Worm (Caenorhabditis elegans) whole organism, L4 larva: ENCODE results near the gene T01G6.10.
A peak's percentile ranks its signal among the peaks of the same experiment; 100 is the strongest.

Experiments
- T26A8.4 ChIP-seq: fragments of 200-800 bp; sonication (Bioruptor generic); IDR thresholded peaks from 2 replicates; pipeline ENCODE4 v1.3.6; 2022; ENCODE audit warnings: missing genetic modification characterization, missing compliant biosample characterization
- ZK337.2 ChIP-seq: fragments of 200-800 bp; sonication (Bioruptor generic); IDR thresholded peaks from 2 replicates; pipeline ENCODE4 v1.3.6; 2022; ENCODE audit warnings: missing genetic modification reagents, missing genetic modification characterization, missing compliant biosample characterization
- aha-1 ChIP-seq: fragments of 150-350 bp; peaks from one replicate; lab custom pipeline; 2014; ENCODE audit warnings: missing biosample characterization, missing genetic modification characterization
- attf-4 ChIP-seq: sonication (generic microtip); optimal IDR thresholded peaks from 3 replicates; lab custom pipeline; 2017; ENCODE audit warnings: missing biosample characterization, missing genetic modification characterization
- ceh-28 ChIP-seq: fragments of 150-350 bp; optimal IDR thresholded peaks from 2 replicates; lab custom pipeline; 2014; ENCODE audit warnings: missing biosample characterization, missing genetic modification reagents, missing genetic modification characterization
- cey-2 ChIP-seq: sonication (generic microtip); optimal IDR thresholded peaks from 3 replicates; lab custom pipeline; 2017; ENCODE audit warnings: missing genetic modification characterization, mild to moderate bottlenecking, missing compliant biosample characterization, antibody characterized with exemption, borderline replicate concordance; ENCODE audit not compliant: insufficient read depth
- daf-12 ChIP-seq: fragments of 150-350 bp; optimal IDR thresholded peaks from 2 replicates; lab custom pipeline; 2014; ENCODE audit warnings: missing biosample characterization, missing genetic modification reagents, missing genetic modification characterization
- daf-19 ChIP-seq: fragments of 200-800 bp; sonication (Bioruptor generic); conservative IDR thresholded peaks from 2 replicates; pipeline ENCODE4 v1.3.6; 2022; ENCODE audit warnings: missing genetic modification characterization, missing compliant biosample characterization
- dpl-1 ChIP-seq: fragments of 150-350 bp; optimal IDR thresholded peaks from 2 replicates; lab custom pipeline; 2014; ENCODE audit warnings: missing biosample characterization, missing genetic modification reagents, missing genetic modification characterization
- egl-27 ChIP-seq: sonication (generic microtip); optimal IDR thresholded peaks from 3 replicates; lab custom pipeline; 2017; ENCODE audit warnings: missing biosample characterization, missing genetic modification reagents, missing genetic modification characterization
- fos-1 ChIP-seq: fragments of 150-350 bp; optimal IDR thresholded peaks from 2 replicates; lab custom pipeline; 2014; ENCODE audit warnings: missing biosample characterization, missing genetic modification characterization
- hlh-30 ChIP-seq: sonication (generic microtip); optimal IDR thresholded peaks from 2 replicates; lab custom pipeline; 2017; ENCODE audit warnings: antibody characterized with exemption, mild to moderate bottlenecking, missing genetic modification characterization, missing compliant biosample characterization; ENCODE audit not compliant: insufficient read depth
- hmg-1.1 ChIP-seq: fragments of 200-800 bp; sonication (Bioruptor generic); IDR thresholded peaks from 2 replicates; pipeline ENCODE4 v1.3.6; 2022; ENCODE audit warnings: missing genetic modification reagents, missing genetic modification characterization, missing compliant biosample characterization
- lim-7 ChIP-seq: fragments of 200-800 bp; sonication (Bioruptor generic); IDR thresholded peaks from 2 replicates; pipeline ENCODE4 v1.3.6; 2022; ENCODE audit warnings: missing genetic modification characterization, missing compliant biosample characterization
- lin-15B ChIP-seq: fragments of 150-350 bp; sonication (generic microtip); optimal IDR thresholded peaks from 3 replicates; lab custom pipeline; 2014; ENCODE audit warnings: missing biosample characterization, missing genetic modification characterization
- lin-38 ChIP-seq: fragments of 200-800 bp; sonication (Bioruptor generic); IDR thresholded peaks from 2 replicates; pipeline ENCODE4 v1.3.6; 2022; ENCODE audit warnings: missing genetic modification reagents, missing genetic modification characterization, missing compliant biosample characterization
- lir-3 ChIP-seq: sonication (generic microtip); optimal IDR thresholded peaks from 2 replicates; lab custom pipeline; 2016; ENCODE audit warnings: mild to moderate bottlenecking, missing genetic modification characterization, missing compliant biosample characterization
- lsy-2 ChIP-seq, 2 experiments: fragments of 150-350 bp in 1 of 2; sonication (generic microtip) in 1 of 2; optimal IDR thresholded peaks; 2 replicates each; lab custom pipeline; 2014 to 2017; ENCODE audit warnings: missing biosample characterization in 2 of 2, missing genetic modification characterization in 2 of 2
- mxl-3 ChIP-seq: fragments of 200-800 bp; sonication (Bioruptor generic); optimal IDR thresholded peaks from 2 replicates; lab custom pipeline; 2018; ENCODE audit warnings: mild to moderate bottlenecking, missing genetic modification characterization, missing compliant biosample characterization
- nhr-102 ChIP-seq: sonication (generic microtip); optimal IDR thresholded peaks from 2 replicates; lab custom pipeline; 2016; ENCODE audit warnings: mild to moderate bottlenecking, missing genetic modification characterization, moderate library complexity, missing compliant biosample characterization
- nhr-111 ChIP-seq: fragments of 200-800 bp; sonication (Bioruptor generic); optimal IDR thresholded peaks from 2 replicates; lab custom pipeline; 2018; ENCODE audit warnings: mild to moderate bottlenecking, missing genetic modification characterization, missing compliant biosample characterization
- nhr-28 ChIP-seq: fragments of 150-350 bp; optimal IDR thresholded peaks from 2 replicates; lab custom pipeline; 2014; ENCODE audit warnings: missing biosample characterization, missing genetic modification characterization
- nhr-41 ChIP-seq: fragments of 200-800 bp; sonication (Bioruptor generic); IDR thresholded peaks from 2 replicates; pipeline ENCODE4 v1.3.6; 2022; ENCODE audit warnings: missing genetic modification reagents, missing genetic modification characterization, missing compliant biosample characterization
- nhr-48 ChIP-seq: sonication (generic microtip); optimal IDR thresholded peaks from 2 replicates; lab custom pipeline; 2016; ENCODE audit warnings: mild to moderate bottlenecking, missing genetic modification characterization, missing compliant biosample characterization
- pqm-1 ChIP-seq: sonication (generic microtip); optimal IDR thresholded peaks from 2 replicates; lab custom pipeline; 2017; ENCODE audit warnings: missing biosample characterization, missing genetic modification characterization
- rbr-2 ChIP-seq: sonication (generic microtip); optimal IDR thresholded peaks from 2 replicates; lab custom pipeline; 2016; ENCODE audit warnings: missing genotype, missing genetic modification characterization, missing compliant biosample characterization
- sdz-12 ChIP-seq: fragments of 200-800 bp; sonication (Bioruptor generic); optimal IDR thresholded peaks from 2 replicates; lab custom pipeline; 2018; ENCODE audit warnings: mild to moderate bottlenecking, missing genetic modification characterization, missing compliant biosample characterization
- snpc-1.2 ChIP-seq: fragments of 200-800 bp; sonication (Bioruptor generic); IDR thresholded peaks from 2 replicates; pipeline ENCODE4 v1.3.6; 2022; ENCODE audit warnings: missing genetic modification reagents, missing genetic modification characterization, missing compliant biosample characterization
- snpc-4 ChIP-seq: fragments of 150-350 bp; optimal IDR thresholded peaks from 2 replicates; lab custom pipeline; 2014; ENCODE audit warnings: missing biosample characterization, missing genetic modification characterization
- spr-1 ChIP-seq: sonication (generic microtip); optimal IDR thresholded peaks from 2 replicates; lab custom pipeline; 2016; ENCODE audit warnings: mild to moderate bottlenecking, missing genetic modification characterization, missing compliant biosample characterization
- spr-3 ChIP-seq: fragments of 200-800 bp; sonication (Bioruptor generic); optimal IDR thresholded peaks from 2 replicates; lab custom pipeline; 2018; ENCODE audit warnings: mild to moderate bottlenecking, missing genetic modification characterization, missing compliant biosample characterization
- unc-130 ChIP-seq: sonication (generic microtip); optimal IDR thresholded peaks from 2 replicates; lab custom pipeline; 2016; ENCODE audit warnings: missing genetic modification reagents, missing genetic modification characterization, missing compliant biosample characterization
- unc-62 ChIP-seq, 3 experiments: fragments of 150-350 bp in 1 of 3; sonication (generic microtip); optimal IDR thresholded peaks in 2 of 3; peaks in 1 of 3; 1 replicate in 1 of 3; 2 replicates in 2 of 3; lab custom pipeline; 2014 to 2017; ENCODE audit warnings: missing biosample characterization in 3 of 3, missing genetic modification characterization in 3 of 3, missing genetic modification reagents in 3 of 3, missing genotype in 1 of 3
- ztf-7 ChIP-seq: fragments of 150-350 bp; optimal IDR thresholded peaks from 2 replicates; lab custom pipeline; 2014; ENCODE audit warnings: missing biosample characterization, missing genetic modification characterization

The T01G6.10 gene

ce11 chrV:521517-521916 lies 18.5 kb upstream of the T01G6.10 start, which contains the start of gene srw-107:
Gene srw-107 (minus strand): TSS chrV:521617.
- no peak for TF ChIP-seq dpl-1 (GFP tag; lab: Kevin White, UChicago)
- no peak for TF ChIP-seq attf-4 (tag; lab: Kevin White, UChicago)
- TF ChIP-seq nhr-41 (GFP tag; lab: Robert Waterston, UW), result no peak
- no peak for TF ChIP-seq snpc-1.2 (GFP tag; lab: Robert Waterston, UW)
- TF ChIP-seq T26A8.4, result no peak
- TF ChIP-seq hlh-30, result no peak
- TF ChIP-seq lsy-2 (tag; optimal IDR thresholded peaks at IDR 0.05; lab: Kevin White, UChicago), result no peak
- no peak for TF ChIP-seq nhr-111 (GFP tag; lab: Kevin White, UChicago)
- no peak for TF ChIP-seq mxl-3 (GFP tag; lab: Kevin White, UChicago)
- no peak for TF ChIP-seq daf-12 (tag; lab: Kevin White, UChicago)
- no peak for TF ChIP-seq lin-15B
- TF ChIP-seq ZK337.2 (GFP tag; lab: Robert Waterston, UW), result no peak
- TF ChIP-seq spr-3 (GFP tag; lab: Kevin White, UChicago), result no peak
- no peak for TF ChIP-seq unc-130 (GFP tag; lab: Kevin White, UChicago)
- TF ChIP-seq cey-2 (tag; lab: Kevin White, UChicago), result no peak
- no peak for TF ChIP-seq ztf-7
- no peak for TF ChIP-seq snpc-4 (tag; lab: Kevin White, UChicago)
- no peak for TF ChIP-seq aha-1 (tag; lab: Kevin White, UChicago)

DNA sequence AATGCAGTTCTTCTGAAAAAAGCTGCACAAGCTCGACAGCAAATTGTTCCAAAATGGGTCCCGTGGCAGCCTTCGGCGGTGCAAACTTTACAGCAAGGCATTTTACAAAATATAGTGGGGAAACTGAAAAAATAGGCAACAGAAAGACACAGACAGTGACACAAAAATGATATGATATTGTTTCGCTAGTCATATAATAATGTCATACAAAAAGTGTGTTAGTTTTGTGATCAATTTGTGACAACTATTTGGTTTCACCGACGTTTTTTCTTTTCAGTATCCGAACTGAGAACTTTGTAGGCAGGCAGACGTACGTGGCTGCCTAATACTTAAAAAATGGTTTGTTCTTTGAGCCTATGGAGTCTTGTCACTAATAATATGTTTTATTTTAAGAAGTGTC lies 16.4 kb upstream of the T01G6.10 start, which contains the start of gene nhr-210:
nhr-210 (minus strand) TSS at position 101 of the 400 bp plus-strand sequence.
- TF ChIP-seq lin-38 (GFP tag; lab: Robert Waterston, UW), result no peak
- TF ChIP-seq hmg-1.1 (GFP tag; lab: Robert Waterston, UW), result no peak
- peak; percentile 77 for TF ChIP-seq nhr-102 (tag; lab: Kevin White, UChicago)
- TF ChIP-seq nhr-28, result peak; percentile 36
- no peak for TF ChIP-seq spr-1 (tag; lab: Kevin White, UChicago)
- TF ChIP-seq fos-1 (tag; lab: Kevin White, UChicago), result no peak
- TF ChIP-seq pqm-1 (tag; lab: Kevin White, UChicago), result peak; percentile 12

DNA sequence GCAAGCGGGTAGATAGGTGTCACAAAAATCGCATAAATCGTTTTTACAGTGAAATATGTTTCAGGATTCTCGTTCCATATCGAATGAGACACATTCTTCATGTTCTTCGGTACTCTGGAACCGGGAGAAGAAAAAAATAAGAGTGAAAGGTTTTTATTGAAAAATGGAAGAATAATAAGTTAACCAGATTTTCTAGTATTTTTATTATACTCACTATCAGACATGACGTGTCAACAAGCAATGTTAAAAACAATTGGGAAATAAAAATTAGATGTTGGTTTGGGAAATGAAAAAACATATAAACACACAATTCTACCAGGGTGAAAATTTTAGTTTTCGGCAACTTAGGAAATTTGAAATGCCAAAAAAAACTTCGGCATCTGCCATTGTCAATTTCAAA lies 9.4 kb upstream of the T01G6.10 start, which contains the start of gene srh-37:
srh-37 (minus strand) TSS at position 101 of the 400 bp plus-strand sequence.
- no peak for TF ChIP-seq daf-19 (GFP tag; lab: Robert Waterston, UW)

DNA sequence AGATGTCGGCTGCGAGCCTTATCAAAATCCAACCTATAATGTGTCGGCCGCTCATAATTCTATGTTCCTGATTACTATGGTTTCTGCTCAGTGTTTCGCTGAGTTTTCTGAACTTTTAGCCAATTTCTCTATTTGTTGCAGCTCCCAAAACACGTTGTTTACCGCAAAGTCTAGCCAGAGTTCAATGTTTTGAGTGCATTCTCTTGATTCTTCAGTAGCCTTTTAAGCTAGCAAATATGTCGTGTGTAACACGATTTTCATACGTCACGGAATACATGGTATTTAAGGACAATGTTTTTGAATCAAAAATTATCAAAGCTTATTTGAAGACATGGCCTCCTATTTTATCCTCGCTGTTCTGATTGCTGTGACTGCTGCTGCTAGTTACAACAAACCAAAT lies 2.2 kb upstream of the T01G6.10 start, which contains the start of gene srlf-19:
srlf-19 (plus strand) TSS at position 301 of the 400 bp plus-strand sequence.
- TF ChIP-seq daf-19 (GFP tag; lab: Robert Waterston, UW) (no peak), nhr-48 (tag; lab: Kevin White, UChicago) (no peak), mxl-3 (GFP tag; lab: Kevin White, UChicago) (no peak), ceh-28 (tag; lab: Kevin White, UChicago) (no peak), lim-7 (no peak), egl-27 (tag; lab: Kevin White, UChicago) (no peak), unc-62 (GFP tag; optimal IDR thresholded peaks at IDR 0.05 in 1 of 2; lab: Kevin White, UChicago) (no peak), unc-62 (tag; optimal IDR thresholded peaks at IDR 0.05; lab: Kevin White, UChicago) (no peak), dpl-1 (GFP tag; lab: Kevin White, UChicago) (no peak), sdz-12 (GFP tag; lab: Kevin White, UChicago) (no peak), rbr-2 (tag; lab: Kevin White, UChicago) (no peak), lir-3 (tag; lab: Kevin White, UChicago) (no peak)
- TF ChIP-seq, all 104 proteins: peak for 0
